Worm (Caenorhabditis elegans) whole organism, young adult: ENCODE results near the gene pals-20.

Experiments
- B0019.2 ChIP-seq: fragments of 200-800 bp; sonication (Bioruptor generic); conservative IDR thresholded peaks from 2 replicates; pipeline ENCODE4 v1.3.6; 2022; ENCODE audit warnings: missing genetic modification reagents, missing genetic modification characterization, missing compliant biosample characterization
- B0261.1 ChIP-seq: sonication (generic microtip); optimal IDR thresholded peaks from 2 replicates; lab custom pipeline; 2016; ENCODE audit warnings: mild to moderate bottlenecking, missing genetic modification characterization, moderate library complexity, missing compliant biosample characterization
- D2030.7 ChIP-seq: fragments of 200-800 bp; sonication (Bioruptor generic); IDR thresholded peaks from 2 replicates; pipeline ENCODE4 v1.3.6; 2022; ENCODE audit warnings: missing genetic modification reagents, missing genetic modification characterization, missing compliant biosample characterization
- F23B12.7 ChIP-seq: sonication (generic microtip); optimal IDR thresholded peaks from 2 replicates; lab custom pipeline; 2017; ENCODE audit warnings: missing genetic modification characterization, mild to moderate bottlenecking, missing compliant biosample characterization, antibody characterized with exemption, moderate library complexity; ENCODE audit not compliant: insufficient read depth
- F33H1.4 ChIP-seq: fragments of 200-800 bp; sonication (Bioruptor generic); IDR thresholded peaks from 2 replicates; pipeline ENCODE4 v1.3.6; 2022; ENCODE audit warnings: missing genetic modification reagents, missing genetic modification characterization, missing compliant biosample characterization
- F49E8.2 ChIP-seq: sonication (generic microtip); optimal IDR thresholded peaks from 3 replicates; lab custom pipeline; 2017; ENCODE audit warnings: missing genetic modification characterization, mild to moderate bottlenecking, missing compliant biosample characterization, antibody characterized with exemption, moderate library complexity; ENCODE audit not compliant: insufficient read depth
- F55B11.4 ChIP-seq: sonication (generic microtip); optimal IDR thresholded peaks from 2 replicates; lab custom pipeline; 2016; ENCODE audit warnings: missing compliant biosample characterization, missing genetic modification characterization, borderline replicate concordance; ENCODE audit not compliant: insufficient read depth
- F57C9.4 ChIP-seq: sonication (generic microtip); optimal IDR thresholded peaks from 2 replicates; lab custom pipeline; 2017; ENCODE audit warnings: mild to moderate bottlenecking, missing genetic modification characterization, missing compliant biosample characterization
- Y53G8AR.9 ChIP-seq: fragments of 200-800 bp; sonication (Bioruptor generic); conservative IDR thresholded peaks from 2 replicates; pipeline ENCODE4 v1.3.6; 2022; ENCODE audit warnings: missing genetic modification reagents, missing genetic modification characterization, missing compliant biosample characterization
- ZK185.1 ChIP-seq: sonication (generic microtip); optimal IDR thresholded peaks from 2 replicates; lab custom pipeline; 2016; ENCODE audit warnings: mild to moderate bottlenecking, missing genetic modification characterization, missing compliant biosample characterization; ENCODE audit not compliant: poor library complexity, severe bottlenecking
- aptf-2 ChIP-seq: fragments of 200-800 bp; sonication (Bioruptor generic); conservative IDR thresholded peaks from 2 replicates; pipeline ENCODE4 v1.3.6; 2022; ENCODE audit warnings: missing genetic modification reagents, missing genetic modification characterization, missing compliant biosample characterization
- athp-1 ChIP-seq: sonication (generic microtip); optimal IDR thresholded peaks from 2 replicates; lab custom pipeline; 2017; ENCODE audit warnings: mild to moderate bottlenecking, missing genetic modification characterization, missing compliant biosample characterization
- cebp-2 ChIP-seq: fragments of 200-800 bp; sonication (Bioruptor generic); IDR thresholded peaks from 2 replicates; pipeline ENCODE4 v1.3.6; 2022; ENCODE audit warnings: missing genetic modification characterization, missing compliant biosample characterization
- ceh-100 ChIP-seq: fragments of 200-800 bp; sonication (Bioruptor generic); IDR thresholded peaks from 2 replicates; pipeline ENCODE4 v1.3.6; 2022; ENCODE audit warnings: missing genetic modification reagents, missing genetic modification characterization, missing compliant biosample characterization
- ceh-40 ChIP-seq: fragments of 200-800 bp; sonication (Bioruptor generic); IDR thresholded peaks from 2 replicates; pipeline ENCODE4 v1.3.6; 2022; ENCODE audit warnings: missing genetic modification characterization, missing compliant biosample characterization
- ceh-58 ChIP-seq: fragments of 200-800 bp; sonication (Bioruptor generic); IDR thresholded peaks from 2 replicates; pipeline ENCODE4 v1.3.6; 2022; ENCODE audit warnings: missing genetic modification characterization, missing compliant biosample characterization
- dpl-1 ChIP-seq: fragments of 150-350 bp; optimal IDR thresholded peaks from 2 replicates; lab custom pipeline; 2014; ENCODE audit warnings: missing biosample characterization, missing genetic modification reagents, missing genetic modification characterization
- efl-1 ChIP-seq: fragments of 150-350 bp; optimal IDR thresholded peaks from 2 replicates; lab custom pipeline; 2014; ENCODE audit warnings: missing biosample characterization, missing genetic modification reagents, missing genetic modification characterization
- ekl-4 ChIP-seq: fragments of 200-800 bp; sonication (Bioruptor generic); IDR thresholded peaks from 2 replicates; pipeline ENCODE4 v1.3.6; 2022; ENCODE audit warnings: missing genetic modification reagents, missing genetic modification characterization, missing compliant biosample characterization
- gei-17 ChIP-seq: fragments of 200-800 bp; sonication (Bioruptor generic); optimal IDR thresholded peaks from 2 replicates; lab custom pipeline; 2018; ENCODE audit warnings: mild to moderate bottlenecking, missing genetic modification characterization, missing compliant biosample characterization
- hmg-20 ChIP-seq: fragments of 200-800 bp; sonication (Bioruptor generic); IDR thresholded peaks from 2 replicates; pipeline ENCODE4 v1.3.6; 2022; ENCODE audit warnings: missing genetic modification reagents, missing genetic modification characterization, missing compliant biosample characterization
- let-607 ChIP-seq, 2 experiments: fragments of 200-800 bp in 1 of 2; sonication (Bioruptor generic) in 1 of 2; sonication (generic microtip) in 1 of 2; optimal IDR thresholded peaks; 2 replicates each; lab custom pipeline; 2016 to 2018; ENCODE audit warnings: mild to moderate bottlenecking in 2 of 2, missing compliant biosample characterization in 2 of 2, missing genetic modification characterization in 2 of 2, moderate library complexity in 2 of 2, missing genotype in 1 of 2
- lin-26 ChIP-seq: fragments of 200-800 bp; sonication (Bioruptor generic); IDR thresholded peaks from 2 replicates; pipeline ENCODE4 v1.3.6; 2022; ENCODE audit warnings: missing genetic modification reagents, missing genetic modification characterization, missing compliant biosample characterization
- lir-1 ChIP-seq: fragments of 200-800 bp; sonication (Bioruptor generic); conservative IDR thresholded peaks from 2 replicates; pipeline ENCODE4 v1.3.6; 2022; ENCODE audit warnings: missing genetic modification reagents, missing genetic modification characterization, missing compliant biosample characterization
- lsl-1 ChIP-seq: fragments of 200-800 bp; sonication (Bioruptor generic); optimal IDR thresholded peaks from 2 replicates; lab custom pipeline; 2018; ENCODE audit warnings: mild to moderate bottlenecking, missing genetic modification characterization, moderate library complexity, missing compliant biosample characterization
- madf-6 ChIP-seq: fragments of 200-800 bp; sonication (Bioruptor generic); IDR thresholded peaks from 2 replicates; pipeline ENCODE4 v1.3.6; 2022; ENCODE audit warnings: missing genetic modification reagents, missing genetic modification characterization, missing compliant biosample characterization
- mcd-1 ChIP-seq: fragments of 200-800 bp; sonication (Bioruptor generic); IDR thresholded peaks from 2 replicates; pipeline ENCODE4 v1.3.6; 2022; ENCODE audit warnings: missing genetic modification reagents, missing genetic modification characterization, missing compliant biosample characterization
- mel-28 ChIP-seq: sonication (generic microtip); optimal IDR thresholded peaks from 2 replicates; lab custom pipeline; 2016; ENCODE audit warnings: borderline replicate concordance, mild to moderate bottlenecking, missing genetic modification characterization, missing compliant biosample characterization
- mes-4 ChIP-seq: sonication (generic microtip); optimal IDR thresholded peaks from 2 replicates; lab custom pipeline; 2016; ENCODE audit warnings: missing genotype, missing genetic modification characterization, missing compliant biosample characterization
- rcor-1 ChIP-seq: fragments of 200-800 bp; sonication (Bioruptor generic); IDR thresholded peaks from 2 replicates; pipeline ENCODE4 v1.3.6; 2022; ENCODE audit warnings: missing genetic modification reagents, missing genetic modification characterization, missing compliant biosample characterization
- rec-8 ChIP-seq, 2 experiments: sonication (generic microtip); optimal IDR thresholded peaks; 2 replicates each; lab custom pipeline; 2016; ENCODE audit warnings: mild to moderate bottlenecking in 2 of 2, missing genetic modification characterization in 2 of 2, missing genetic modification reagents in 2 of 2, missing genotype in 2 of 2, missing biosample characterization in 1 of 2, missing compliant biosample characterization in 1 of 2, moderate library complexity in 1 of 2
- rpc-1 ChIP-seq, 2 experiments: fragments of 150-350 bp in 1 of 2; sonication (generic microtip) in 1 of 2; optimal IDR thresholded peaks; 2 replicates each; lab custom pipeline; 2014 to 2018; ENCODE audit warnings: missing biosample characterization in 1 of 2, missing genetic modification characterization in 1 of 2, missing genetic modification reagents in 1 of 2, missing genotype in 1 of 2
- snpc-1.3 ChIP-seq: sonication (generic microtip); optimal IDR thresholded peaks from 2 replicates; lab custom pipeline; 2017; ENCODE audit warnings: missing genetic modification characterization, mild to moderate bottlenecking, missing compliant biosample characterization, antibody characterized with exemption, moderate library complexity, missing genotype, missing genetic modification reagents; ENCODE audit not compliant: insufficient read depth
- tlf-1 ChIP-seq: fragments of 200-800 bp; sonication (Bioruptor generic); optimal IDR thresholded peaks from 2 replicates; lab custom pipeline; 2018; ENCODE audit warnings: mild to moderate bottlenecking, missing genetic modification characterization, missing compliant biosample characterization
- zfh-2 ChIP-seq: fragments of 200-800 bp; sonication (Bioruptor generic); conservative IDR thresholded peaks from 2 replicates; pipeline ENCODE4 v1.3.6; 2022; ENCODE audit warnings: missing genetic modification reagents, missing genetic modification characterization, missing compliant biosample characterization
- ztf-28 ChIP-seq: fragments of 200-800 bp; sonication (Bioruptor generic); IDR thresholded peaks from 2 replicates; pipeline ENCODE4 v1.3.6; 2022; ENCODE audit warnings: missing genetic modification reagents, missing genetic modification characterization, missing compliant biosample characterization

pals-20 gene

ce11 chrIII:1424305-1424704 is 36.2 kb upstream of the pals-20 start (continued):
- TF ChIP-seq athp-1 (peak; percentile 54), F49E8.2 (tag; lab: Kevin White, UChicago) (peak; percentile 22), lin-26 (GFP tag; lab: Robert Waterston, UW) (peak; percentile 87), F23B12.7 (tag; lab: Kevin White, UChicago) (peak; percentile 77), ekl-4 (GFP tag; lab: Robert Waterston, UW) (no peak; the same call in 1 of the 2 replicates), ceh-100 (GFP tag; lab: Robert Waterston, UW) (peak; percentile 52; the same call in 1 of the 2 replicates), rcor-1 (GFP tag; lab: Robert Waterston, UW) (peak; percentile 67), snpc-1.3 (tag; lab: Kevin White, UChicago) (peak; percentile 46), ceh-58 (GFP tag; lab: Robert Waterston, UW) (no peak), lsl-1 (peak; percentile 34), ztf-28 (GFP tag; lab: Robert Waterston, UW) (0 out of 2 replicates have a peak, but pooled peaks have one; percentile 57), ZK185.1 (no peak), F57C9.4 (tag; lab: Kevin White, UChicago) (peak; percentile 13), Y53G8AR.9 (GFP tag; lab: Robert Waterston, UW) (peak; percentile 72), B0261.1 (tag; lab: Kevin White, UChicago) (peak; percentile 96), rpc-1 (optimal IDR thresholded peaks at IDR 0.05; lab: Kevin White, UChicago) (peak; percentile 72), rpc-1 (tag; optimal IDR thresholded peaks at IDR 0.05; lab: Kevin White, UChicago) (peak; percentile 84), gei-17 (GFP tag; lab: Kevin White, UChicago) (peak; percentile 15), mel-28 (tag; lab: Kevin White, UChicago) (peak; percentile 36), let-607 (tag; optimal IDR thresholded peaks at IDR 0.05; lab: Kevin White, UChicago) (peak in 1 of 2 experiments; percentile 6), tlf-1 (peak; percentile 9), B0019.2 (no peak), ceh-40 (GFP tag; lab: Robert Waterston, UW) (no peak), rec-8 (tag; optimal IDR thresholded peaks at IDR 0.05; lab: Kevin White, UChicago) (peak in 1 of 2 experiments; percentile 35), madf-6 (GFP tag; lab: Robert Waterston, UW) (peak; percentile 64; the same call in 1 of the 2 replicates), mcd-1 (GFP tag; lab: Robert Waterston, UW) (peak; percentile 84), cebp-2 (0 out of 2 replicates have a peak, but pooled peaks have one; percentile 39)
- TF ChIP-seq, all 124 proteins: peak for 75

ce11 chrIII:1421436-1421835 is 33.3 kb upstream of the pals-20 start:
- no peak for TF ChIP-seq mes-4
- no peak for TF ChIP-seq lir-1 (GFP tag; lab: Robert Waterston, UW)
- TF ChIP-seq aptf-2 (GFP tag; lab: Robert Waterston, UW), result no peak
- no peak for TF ChIP-seq F55B11.4 (tag; lab: Kevin White, UChicago)
- TF ChIP-seq F33H1.4 (GFP tag; lab: Robert Waterston, UW), result no peak
- no peak for TF ChIP-seq F57C9.4 (tag; lab: Kevin White, UChicago)
- no peak for TF ChIP-seq hmg-20 (GFP tag; lab: Robert Waterston, UW)
- peak; percentile 60; the same call in 1 of the 2 replicates for TF ChIP-seq zfh-2 (GFP tag; lab: Robert Waterston, UW)

- peak; percentile 43 for TF ChIP-seq madf-6 (GFP tag; lab: Robert Waterston, UW)
- TF ChIP-seq efl-1, result peak; percentile 55
- TF ChIP-seq F33H1.4 (GFP tag; lab: Robert Waterston, UW), result peak; percentile 39
- TF ChIP-seq D2030.7, result peak; percentile 53
- TF ChIP-seq dpl-1 (GFP tag; lab: Kevin White, UChicago), result peak; percentile 41
- TF ChIP-seq, all 124 proteins: peak for 5; not testable (repeated sequence) for 119
These were observed 32.3 kb upstream of the pals-20 start for ce11 chrIII:1420357-1420814.
